Fruit fly (Drosophila melanogaster) whole organism, wandering third instar larva: Measurements from ENCODE around the gene CG32073.
"Not testable (repeated sequence)": the region's sequence is repeated elsewhere in the genome, so short reads cannot be mapped to it uniquely, and the experiment has no call there.

ENCODE experiments used
- Abd-B ChIP-seq: fragments of >200 bp; optimal IDR thresholded peaks from 2 replicates; lab custom pipeline; 2017; ENCODE audit warnings: missing biosample characterization, missing genetic modification characterization
- CG32264 ChIP-seq: fragments of 200-800 bp; sonication (Bioruptor generic); optimal IDR thresholded peaks from 2 replicates; lab custom pipeline; 2016; ENCODE audit warnings: missing biosample characterization, missing genetic modification characterization
- CG9705 ChIP-seq: fragments of 200-800 bp; sonication (Bioruptor generic); optimal IDR thresholded peaks from 2 replicates; lab custom pipeline; 2018; ENCODE audit warnings: missing biosample characterization, mild to moderate bottlenecking, missing genetic modification characterization
- CrebA ChIP-seq: fragments of 200-800 bp; sonication (Bioruptor generic); optimal IDR thresholded peaks from 2 replicates; lab custom pipeline; 2016; ENCODE audit warnings: missing biosample characterization, mild to moderate bottlenecking, missing genetic modification characterization, borderline replicate concordance
- Dfd ChIP-seq: fragments of >200 bp; optimal IDR thresholded peaks from 2 replicates; lab custom pipeline; 2017; ENCODE audit warnings: missing biosample characterization, missing genetic modification characterization
- HLH106 ChIP-seq: fragments of 200-800 bp; optimal IDR thresholded peaks from 3 replicates; lab custom pipeline; 2019; ENCODE audit warnings: missing biosample characterization, mild to moderate bottlenecking, missing genetic modification characterization, moderate library complexity
- Hnf4 ChIP-seq: fragments of 200-800 bp; sonication (Bioruptor generic); optimal IDR thresholded peaks from 2 replicates; lab custom pipeline; 2016; ENCODE audit warnings: missing biosample characterization, mild to moderate bottlenecking, missing genetic modification characterization
- Hr78 ChIP-seq: fragments of >200 bp; optimal IDR thresholded peaks from 2 replicates; lab custom pipeline; 2017; ENCODE audit warnings: missing biosample characterization, missing genetic modification characterization
- Hr83 ChIP-seq: fragments of 200-300 bp; sonication (Bioruptor generic); optimal IDR thresholded peaks from 2 replicates; lab custom pipeline; 2016; ENCODE audit warnings: missing biosample characterization, mild to moderate bottlenecking, missing genetic modification characterization, moderate library complexity; ENCODE audit not compliant: poor library complexity, severe bottlenecking
- Jra ChIP-seq: sonication (Bioruptor generic); optimal IDR thresholded peaks from 2 replicates; lab custom pipeline; 2016; ENCODE audit warnings: missing biosample characterization, missing genetic modification characterization
- Rel ChIP-seq, 2 experiments: fragments of 200-800 bp; sonication (Bioruptor generic) in 1 of 2; optimal IDR thresholded peaks; 2 replicates in 1 of 2; 3 replicates in 1 of 2; lab custom pipeline; 2016 to 2019; ENCODE audit warnings: mild to moderate bottlenecking in 2 of 2, missing biosample characterization in 2 of 2, missing genetic modification characterization in 2 of 2, moderate library complexity in 1 of 2
- Vsx2 ChIP-seq: fragments of 200-300, 225-300 bp; sonication (Bioruptor generic); optimal IDR thresholded peaks from 2 replicates; lab custom pipeline; 2018; ENCODE audit warnings: missing biosample characterization, missing genetic modification characterization; ENCODE audit not compliant: partially characterized antibody
- dsf ChIP-seq: sonication (Bioruptor generic); optimal IDR thresholded peaks from 2 replicates; lab custom pipeline; 2016; ENCODE audit warnings: missing biosample characterization, missing genetic modification characterization, borderline replicate concordance
- ey ChIP-seq: fragments of 200-800 bp; sonication (Bioruptor generic); optimal IDR thresholded peaks from 2 replicates; lab custom pipeline; 2016; ENCODE audit warnings: missing biosample characterization, missing genetic modification characterization
- foxo ChIP-seq, 2 experiments: fragments of 200-800 bp; sonication (Bioruptor generic); optimal IDR thresholded peaks; 2 replicates in 1 of 2; 3 replicates in 1 of 2; lab custom pipeline; 2016 to 2017; ENCODE audit warnings: missing biosample characterization in 2 of 2, missing genetic modification characterization in 2 of 2
- h ChIP-seq: fragments of 200-800 bp; sonication (Bioruptor generic); optimal IDR thresholded peaks from 3 replicates; lab custom pipeline; 2016; ENCODE audit warnings: missing biosample characterization, mild to moderate bottlenecking, missing genetic modification characterization
- jim ChIP-seq: fragments of 175-275, 200-325 bp; sonication (Bioruptor generic); optimal IDR thresholded peaks from 2 replicates; lab custom pipeline; 2016; ENCODE audit warnings: missing biosample characterization, mild to moderate bottlenecking, missing genetic modification characterization
- lola ChIP-seq: fragments of >200 bp; optimal IDR thresholded peaks from 2 replicates; lab custom pipeline; 2017; ENCODE audit warnings: missing biosample characterization, missing genetic modification characterization
- psq ChIP-seq: fragments of 200-800 bp; sonication (Bioruptor generic); optimal IDR thresholded peaks from 3 replicates; lab custom pipeline; 2017; ENCODE audit warnings: missing biosample characterization, mild to moderate bottlenecking, missing genetic modification characterization, moderate library complexity
- rgr ChIP-seq: fragments of 200-800 bp; sonication (Bioruptor generic); optimal IDR thresholded peaks from 3 replicates; lab custom pipeline; 2016; ENCODE audit warnings: missing biosample characterization, mild to moderate bottlenecking, missing genetic modification characterization
- sage ChIP-seq: fragments of 200-800 bp; sonication (Bioruptor generic); optimal IDR thresholded peaks from 2 replicates; lab custom pipeline; 2016; ENCODE audit warnings: missing biosample characterization, mild to moderate bottlenecking, missing genetic modification characterization
- sv ChIP-seq: fragments of 200-800 bp; sonication (Bioruptor generic); optimal IDR thresholded peaks from 3 replicates; lab custom pipeline; 2016; ENCODE audit warnings: missing biosample characterization, missing genetic modification characterization
- tai ChIP-seq: sonication (Bioruptor generic); optimal IDR thresholded peaks from 2 replicates; lab custom pipeline; 2016; ENCODE audit warnings: missing biosample characterization, missing genetic modification characterization
- usp ChIP-seq: fragments of >200 bp; optimal IDR thresholded peaks from 2 replicates; lab custom pipeline; 2017; ENCODE audit warnings: missing biosample characterization, missing genetic modification characterization
- woc ChIP-seq: sonication (Bioruptor generic); optimal IDR thresholded peaks from 2 replicates; lab custom pipeline; 2016; ENCODE audit warnings: missing biosample characterization, mild to moderate bottlenecking, missing genetic modification characterization

CG32073 gene

DNA sequence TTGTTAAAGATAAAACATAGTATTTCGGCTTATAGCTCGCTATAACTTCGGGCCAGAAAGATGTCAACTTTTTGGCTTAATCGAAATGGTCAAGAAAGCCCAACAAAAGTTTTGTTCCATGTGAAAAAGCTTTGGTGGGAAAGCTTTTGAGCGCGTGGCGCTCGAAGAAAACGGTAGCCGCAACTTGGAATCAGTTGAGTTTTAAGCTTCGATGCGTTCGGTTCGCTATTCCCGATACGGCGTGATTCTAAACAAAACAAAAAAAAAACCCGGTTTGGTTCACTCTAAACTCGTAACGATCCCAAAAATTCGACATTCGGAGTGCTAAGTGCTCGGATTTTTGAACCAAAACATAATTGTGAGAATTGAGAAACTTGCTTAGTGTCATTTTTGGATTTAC lies 28.5 kb upstream of the CG32073 start, which contains the start of gene IRSp53:
TSS of gene IRSp53 (plus strand) at position 204 of the 400 bp plus-strand sequence.
- TF ChIP-seq dsf (no peak), Rel (GFP tag; optimal IDR thresholded peaks at IDR 0.05; lab: Kevin White, UChicago) (no peak), Rel (tag; optimal IDR thresholded peaks at IDR 0.05; lab: Kevin White, UChicago) (no peak), h (GFP tag; lab: Kevin White, UChicago) (no peak), Abd-B (GFP tag; lab: Kevin White, UChicago) (no peak), Dfd (GFP tag; lab: Kevin White, UChicago) (no peak), tai (GFP tag; lab: Kevin White, UChicago) (no peak), CrebA (GFP tag; lab: Kevin White, UChicago) (peak; percentile 20)

DNA sequence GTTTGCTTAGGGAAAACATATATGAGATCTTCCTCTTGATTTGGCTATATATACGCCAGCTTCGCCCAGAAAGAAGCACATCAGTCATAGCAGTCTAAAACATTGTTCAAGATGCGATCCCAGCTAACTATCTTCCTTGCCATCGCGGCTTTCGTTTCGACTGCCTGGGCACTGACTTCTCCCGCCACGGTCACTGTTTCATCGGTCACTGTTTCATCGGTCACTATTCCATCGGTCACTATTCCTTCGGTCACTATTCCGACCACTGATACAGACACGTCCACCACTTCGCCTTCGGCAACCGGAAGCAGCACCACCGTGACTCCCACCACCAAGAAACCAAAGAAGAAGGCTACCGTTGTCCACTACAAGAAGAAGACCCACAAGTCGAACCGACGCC lies 27.5 kb upstream of the CG32073 start, which contains the start of gene CG14143:
TSS of gene CG14143 (plus strand) at position 102 of the 400 bp plus-strand sequence.
- not testable (repeated sequence) for TF ChIP-seq jim; usp (GFP tag; lab: Kevin White, UChicago); Jra (GFP tag; lab: Kevin White, UChicago)

DNA sequence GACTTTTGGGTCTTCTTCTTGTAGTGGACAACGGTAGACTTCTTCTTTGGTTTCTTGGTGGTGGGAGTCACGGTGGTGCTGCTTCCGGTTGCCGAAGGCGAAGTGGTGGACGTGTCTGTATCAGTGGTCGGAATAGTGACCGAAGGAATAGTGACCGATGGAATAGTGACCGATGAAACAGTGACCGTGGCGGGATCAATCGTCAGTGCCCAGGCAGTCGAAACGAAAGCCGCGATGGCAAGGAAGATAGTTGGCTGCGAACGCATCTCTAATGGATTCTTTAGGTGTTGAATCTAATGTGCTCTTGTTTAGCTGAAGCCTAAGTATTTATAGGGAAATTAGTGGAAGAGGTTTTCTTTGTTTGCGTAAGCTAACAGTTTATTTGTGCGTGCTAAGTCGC lies 24.7 kb upstream of the CG32073 start, which contains the start of gene CG32074:
TSS of gene CG32074 (minus strand) at position 268 of the 400 bp plus-strand sequence.
- TF ChIP-seq Hnf4 (GFP tag; lab: Kevin White, UChicago); foxo (GFP tag; optimal IDR thresholded peaks at IDR 0.05; lab: Kevin White, UChicago); sage (GFP tag; lab: Kevin White, UChicago): not testable (repeated sequence)

DNA sequence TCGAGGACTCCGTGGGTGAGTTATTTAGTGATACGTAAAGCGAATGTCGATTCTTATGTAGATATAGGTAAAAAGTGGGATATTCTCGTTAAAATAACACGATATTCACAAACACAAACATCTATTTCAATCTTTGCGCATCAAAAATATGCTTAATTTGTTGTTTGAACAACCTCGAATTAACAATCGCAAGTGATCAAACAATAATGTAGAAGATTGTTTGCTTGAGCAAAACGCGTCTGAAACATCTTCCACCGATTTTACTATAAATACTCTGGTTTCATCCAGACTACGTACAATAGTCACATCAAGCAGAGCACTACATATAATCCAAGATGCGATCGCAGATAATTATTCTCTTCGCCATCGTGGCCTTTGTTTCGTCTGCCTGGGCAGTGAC lies 23.2 kb upstream of the CG32073 start, which contains the start of gene nol:
TSS of gene nol (plus strand) at position 301 of the 400 bp plus-strand sequence.
- TF ChIP-seq HLH106 (tag; lab: Kevin White, UChicago) = no peak
- TF ChIP-seq CrebA (GFP tag; lab: Kevin White, UChicago) = no peak
- no peak for TF ChIP-seq sv (GFP tag; lab: Kevin White, UChicago)
- no peak for TF ChIP-seq Jra (GFP tag; lab: Kevin White, UChicago)
- no peak for TF ChIP-seq jim
- TF ChIP-seq CG32264 = no peak
- no peak for TF ChIP-seq woc

DNA sequence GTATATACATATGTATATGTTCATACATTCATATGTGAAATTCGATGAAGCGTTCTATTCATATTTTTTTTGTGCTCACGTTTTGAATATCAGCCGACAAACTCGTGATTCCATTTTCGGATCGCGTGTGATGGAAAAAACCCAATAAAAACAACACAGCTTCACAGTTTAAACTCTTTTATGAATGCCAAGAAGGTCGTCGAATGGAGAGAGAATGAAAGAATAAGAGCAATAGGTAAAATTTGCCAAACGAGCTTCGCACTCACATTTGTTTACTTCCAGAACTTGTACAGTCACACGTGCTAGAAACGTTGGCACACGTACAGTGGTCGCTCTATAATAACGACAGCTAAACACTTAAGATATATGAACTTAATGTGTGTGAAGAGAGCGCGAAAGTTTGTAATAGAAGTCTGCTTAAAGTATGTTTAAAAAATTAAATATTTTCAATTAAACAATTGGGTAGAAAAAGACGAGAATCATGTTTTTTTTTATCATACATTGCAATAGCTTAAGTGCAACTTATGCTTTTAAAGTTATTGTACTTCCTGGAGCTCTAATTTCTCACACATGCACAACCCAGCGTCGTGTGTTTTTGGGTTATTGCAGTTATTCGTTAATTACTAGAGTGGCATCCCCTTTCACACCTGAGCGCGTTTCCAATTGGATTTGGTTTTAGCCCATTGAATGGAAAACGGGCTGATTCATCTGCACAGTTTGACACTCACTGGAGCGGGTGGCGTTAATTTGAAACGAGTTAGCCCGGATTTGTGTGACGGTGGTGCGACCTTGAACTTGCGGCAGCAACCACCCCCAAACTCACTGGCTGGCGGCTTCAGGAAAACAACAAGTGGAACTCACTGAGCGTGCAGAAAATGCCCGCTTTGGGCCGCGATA lies 18.5 kb upstream of the CG32073 start:
- no peak for TF ChIP-seq Vsx2 (GFP tag; lab: Kevin White, UChicago)
- no peak for TF ChIP-seq foxo (GFP tag; optimal IDR thresholded peaks at IDR 0.05; lab: Kevin White, UChicago)
- no peak for TF ChIP-seq HLH106 (tag; lab: Kevin White, UChicago)
- TF ChIP-seq woc = no peak
- no peak for TF ChIP-seq Hr83
- no peak for TF ChIP-seq ey (GFP tag; lab: Kevin White, UChicago)
- TF ChIP-seq CG9705 (GFP tag; lab: Kevin White, UChicago) = no peak
- TF ChIP-seq rgr = no peak
- TF ChIP-seq CrebA (GFP tag; lab: Kevin White, UChicago) = no peak
- no peak for TF ChIP-seq psq
- TF ChIP-seq lola (GFP tag; lab: Kevin White, UChicago) = no peak
- TF ChIP-seq Hr78 = no peak
- no peak for TF ChIP-seq CG32264
- no peak for TF ChIP-seq Dfd (GFP tag; lab: Kevin White, UChicago)
- no peak for TF ChIP-seq dsf
- no peak for TF ChIP-seq Rel (GFP tag; optimal IDR thresholded peaks at IDR 0.05; lab: Kevin White, UChicago)
- no peak for TF ChIP-seq Rel (tag; optimal IDR thresholded peaks at IDR 0.05; lab: Kevin White, UChicago)
- no peak for TF ChIP-seq Jra (GFP tag; lab: Kevin White, UChicago)
- TF ChIP-seq, all 38 proteins: peak for 0

DNA sequence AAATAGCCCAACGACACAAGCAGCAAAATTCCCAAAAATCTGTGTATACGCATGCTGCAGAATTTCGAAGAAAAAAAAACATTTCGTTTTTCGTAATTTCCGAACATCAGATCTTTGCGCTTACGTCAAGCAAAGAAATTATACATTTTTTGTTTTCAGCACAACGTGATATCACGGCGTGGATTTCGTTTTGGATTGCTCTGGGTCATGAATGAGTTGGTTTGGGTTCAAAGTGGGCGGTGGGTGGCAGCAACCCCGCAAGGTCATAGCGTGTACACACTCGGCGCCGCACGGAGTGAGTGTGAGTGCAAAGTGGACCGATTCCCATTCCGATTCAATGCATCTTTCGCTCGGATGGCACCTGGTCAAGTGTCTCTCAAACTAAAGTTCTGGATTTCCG lies 17.5 kb upstream of the CG32073 start:
- no peak for TF ChIP-seq tai (GFP tag; lab: Kevin White, UChicago)
- TF ChIP-seq rgr = no peak
